Worm (Caenorhabditis elegans): ENCODE data around the gene pqn-89.

- TF ChIP-seq scrt-1 (GFP tag; IDR thresholded peaks at IDR 0.05): no peak
- TF ChIP-seq ceh-36 (tag; optimal IDR thresholded peaks at IDR 0.05): no peak
Observed at ce11 chrIV:6519593-6519992, 13.1 kb downstream of the pqn-89 start, which contains the start of gene C01G5.9.
